Worm (Caenorhabditis elegans) whole organism, L2 larva: ENCODE results near the gene F31E8.4.

Experiments used
- F13H6.1 ChIP-seq: sonication (generic microtip); optimal IDR thresholded peaks from 2 replicates; lab custom pipeline; 2016; ENCODE audit warnings: missing genetic modification characterization, missing compliant biosample characterization
- R02D3.7 ChIP-seq: fragments of 150-350 bp; optimal IDR thresholded peaks from 2 replicates; lab custom pipeline; 2014; ENCODE audit warnings: missing biosample characterization, missing genetic modification characterization
- Y55F3AM.14 ChIP-seq: fragments of 200-800 bp; sonication (Bioruptor generic); optimal IDR thresholded peaks from 2 replicates; lab custom pipeline; 2018; ENCODE audit warnings: mild to moderate bottlenecking, missing genetic modification characterization, missing compliant biosample characterization
- ama-1 ChIP-seq: fragments of 150-350 bp; optimal IDR thresholded peaks from 2 replicates; lab custom pipeline; 2018; ENCODE audit warnings: inconsistent platforms
- blmp-1 ChIP-seq: sonication (generic microtip); optimal IDR thresholded peaks from 2 replicates; lab custom pipeline; 2017; ENCODE audit warnings: missing genetic modification characterization, mild to moderate bottlenecking, missing compliant biosample characterization, antibody characterized with exemption, moderate library complexity; ENCODE audit not compliant: insufficient read depth
- ceh-16 ChIP-seq: fragments of 150-350 bp; optimal IDR thresholded peaks from 2 replicates; lab custom pipeline; 2014; ENCODE audit warnings: missing biosample characterization, missing genetic modification characterization
- crh-2 ChIP-seq: sonication (generic microtip); optimal IDR thresholded peaks from 2 replicates; lab custom pipeline; 2017; ENCODE audit warnings: missing biosample characterization, missing genetic modification characterization
- dmd-4 ChIP-seq: sonication (generic microtip); optimal IDR thresholded peaks from 2 replicates; lab custom pipeline; 2017; ENCODE audit warnings: missing biosample characterization, missing genetic modification characterization
- elt-1 ChIP-seq: fragments of 150-350 bp; optimal IDR thresholded peaks from 2 replicates; lab custom pipeline; 2014; ENCODE audit warnings: missing biosample characterization, missing genetic modification characterization
- elt-3 ChIP-seq: sonication (generic microtip); optimal IDR thresholded peaks from 2 replicates; lab custom pipeline; 2017; ENCODE audit warnings: missing biosample characterization, missing genetic modification characterization
- gmeb-1 ChIP-seq: fragments of 150-350 bp; optimal IDR thresholded peaks from 2 replicates; lab custom pipeline; 2014; ENCODE audit warnings: missing biosample characterization, missing genetic modification characterization
- lin-11 ChIP-seq: fragments of 150-350 bp; sonication (generic microtip); optimal IDR thresholded peaks from 2 replicates; lab custom pipeline; 2014; ENCODE audit warnings: missing biosample characterization, missing genetic modification characterization, inconsistent platforms, mixed read lengths
- lin-13 ChIP-seq: fragments of 150-350 bp; optimal IDR thresholded peaks from 2 replicates; lab custom pipeline; 2014; ENCODE audit warnings: missing biosample characterization, missing genetic modification reagents, missing genetic modification characterization
- lin-39 ChIP-seq: fragments of 150-350 bp; optimal IDR thresholded peaks from 2 replicates; lab custom pipeline; 2014; ENCODE audit warnings: missing biosample characterization, missing genetic modification reagents, missing genetic modification characterization
- lsy-2 ChIP-seq, 2 experiments: fragments of 150-350 bp in 1 of 2; sonication (generic microtip) in 1 of 2; optimal IDR thresholded peaks; 2 replicates each; lab custom pipeline; 2014 to 2017; ENCODE audit warnings: missing biosample characterization in 2 of 2, missing genetic modification characterization in 2 of 2
- mab-5 ChIP-seq: fragments of 150-350 bp; optimal IDR thresholded peaks from 2 replicates; lab custom pipeline; 2014; ENCODE audit warnings: missing biosample characterization, missing genetic modification characterization
- mbf-1 ChIP-seq: sonication (generic microtip); optimal IDR thresholded peaks from 2 replicates; lab custom pipeline; 2017; ENCODE audit warnings: missing biosample characterization, missing genetic modification characterization
- nhr-11 ChIP-seq: fragments of 150-350 bp; optimal IDR thresholded peaks from 2 replicates; lab custom pipeline; 2014; ENCODE audit warnings: missing biosample characterization, missing genetic modification characterization
- nhr-12 ChIP-seq: fragments of 150-350 bp; optimal IDR thresholded peaks from 2 replicates; lab custom pipeline; 2014; ENCODE audit warnings: missing biosample characterization, missing genetic modification characterization
- nhr-21 ChIP-seq: fragments of 150-350 bp; optimal IDR thresholded peaks from 2 replicates; lab custom pipeline; 2014; ENCODE audit warnings: missing biosample characterization, missing genetic modification characterization
- nhr-23 ChIP-seq: fragments of 150-350 bp; optimal IDR thresholded peaks from 2 replicates; lab custom pipeline; 2014; ENCODE audit warnings: missing biosample characterization, missing genetic modification reagents, missing genetic modification characterization
- nhr-237 ChIP-seq: fragments of 150-350 bp; optimal IDR thresholded peaks from 2 replicates; lab custom pipeline; 2014; ENCODE audit warnings: missing biosample characterization, missing genetic modification characterization
- nhr-25 ChIP-seq: fragments of 150-350 bp; sonication (generic microtip); optimal IDR thresholded peaks from 3 replicates; lab custom pipeline; 2014; ENCODE audit warnings: missing biosample characterization, missing genetic modification characterization
- nhr-77 ChIP-seq: fragments of 150-350 bp; optimal IDR thresholded peaks from 2 replicates; lab custom pipeline; 2014; ENCODE audit warnings: missing biosample characterization, missing genetic modification characterization
- peb-1 ChIP-seq: fragments of 150-350 bp; optimal IDR thresholded peaks from 2 replicates; lab custom pipeline; 2014; ENCODE audit warnings: missing biosample characterization, missing genetic modification characterization
- sma-3 ChIP-seq: sonication (generic microtip); optimal IDR thresholded peaks from 2 replicates; lab custom pipeline; 2016; ENCODE audit warnings: missing genetic modification reagents, missing genetic modification characterization, missing compliant biosample characterization
- sma-9 ChIP-seq, 2 experiments: fragments of 150-350 bp in 1 of 2; sonication (generic microtip) in 1 of 2; optimal IDR thresholded peaks; 2 replicates each; lab custom pipeline; 2014 to 2016; ENCODE audit warnings: missing genetic modification characterization in 2 of 2, mild to moderate bottlenecking in 1 of 2, missing biosample characterization in 1 of 2, missing compliant biosample characterization in 1 of 2, missing genetic modification reagents in 1 of 2, moderate library complexity in 1 of 2
- snpc-4 ChIP-seq: fragments of 150-350 bp; optimal IDR thresholded peaks from 2 replicates; lab custom pipeline; 2014; ENCODE audit warnings: missing biosample characterization, missing genetic modification characterization
- unc-39 ChIP-seq: fragments of 150-350 bp; optimal IDR thresholded peaks from 2 replicates; lab custom pipeline; 2014; ENCODE audit warnings: missing biosample characterization, missing genetic modification characterization
- unc-55 ChIP-seq: fragments of 150-350 bp; sonication (generic microtip); optimal IDR thresholded peaks from 3 replicates; lab custom pipeline; 2014; ENCODE audit warnings: missing biosample characterization, missing genetic modification reagents, missing genetic modification characterization
- zag-1 ChIP-seq: fragments of 150-350 bp; optimal IDR thresholded peaks from 2 replicates; lab custom pipeline; 2014; ENCODE audit warnings: missing biosample characterization, missing genetic modification characterization
- ztf-1 ChIP-seq: fragments of 200-800 bp; sonication (Bioruptor generic); conservative IDR thresholded peaks from 2 replicates; pipeline ENCODE4 v1.3.6; 2022; ENCODE audit warnings: missing genetic modification characterization, missing compliant biosample characterization
- ztf-11 ChIP-seq: sonication (generic microtip); optimal IDR thresholded peaks from 2 replicates; lab custom pipeline; 2017; ENCODE audit warnings: missing biosample characterization, missing genetic modification characterization
- ztf-4 ChIP-seq: fragments of 150-350 bp; optimal IDR thresholded peaks from 2 replicates; lab custom pipeline; 2014; ENCODE audit warnings: missing biosample characterization, missing genetic modification characterization

The F31E8.4 gene

DNA sequence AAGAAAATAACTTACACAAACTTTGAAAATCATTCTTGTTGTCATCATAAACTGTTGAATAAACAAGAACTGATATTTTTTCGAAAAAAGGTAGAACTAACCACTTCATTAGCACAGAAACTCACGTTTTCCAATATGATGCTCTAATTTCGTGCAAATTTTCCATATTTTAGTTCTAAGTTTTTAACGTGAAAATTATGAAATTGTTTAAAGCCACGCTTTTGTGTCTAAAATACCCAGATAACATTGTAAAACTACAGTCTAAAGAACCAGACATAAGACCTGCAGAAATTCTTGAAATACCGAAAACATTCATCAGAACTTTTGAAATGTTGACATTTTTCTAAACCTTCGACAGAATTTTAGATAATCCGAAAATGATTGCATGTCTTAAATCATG lies 7.2 kb upstream of the F31E8.4 start, which contains the start of gene F31E8.5:
Gene F31E8.5 (minus strand): TSS at position 101 of the 400 bp plus-strand sequence.
- TF ChIP-seq peb-1 (tag; lab: Kevin White, UChicago): no peak
- no peak for TF ChIP-seq ama-1 (lab: Kevin White, UChicago)
- no peak for TF ChIP-seq nhr-25
- no peak for TF ChIP-seq nhr-23 (tag; lab: Kevin White, UChicago)
- no peak for TF ChIP-seq lin-13 (GFP tag; lab: Kevin White, UChicago)
- no peak for TF ChIP-seq unc-55 (GFP tag; lab: Kevin White, UChicago)
- TF ChIP-seq elt-1 (tag; lab: Kevin White, UChicago): no peak
- TF ChIP-seq F13H6.1: no peak
- no peak for TF ChIP-seq ztf-4

DNA sequence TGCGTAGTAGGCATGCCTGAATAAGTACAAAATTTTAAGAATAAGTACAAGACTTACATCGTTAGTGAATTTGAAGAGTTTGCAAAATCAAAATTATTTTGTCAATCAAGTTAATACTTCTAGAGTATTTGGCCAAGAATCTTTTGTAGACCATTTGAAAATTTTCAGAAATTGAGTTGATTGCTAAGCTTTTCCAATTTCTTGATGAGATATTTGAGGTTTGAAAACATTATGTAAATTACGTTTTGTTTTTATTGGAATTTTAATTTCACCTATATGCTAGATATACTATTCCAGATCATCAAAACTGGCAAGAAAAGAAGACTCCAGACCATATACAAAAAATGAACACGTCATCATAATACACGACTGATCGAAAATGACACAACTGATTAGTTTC lies 3.1 kb upstream of the F31E8.4 start, which contains the start of gene tab-1:
Gene tab-1 (plus strand): TSS at position 301 of the 400 bp plus-strand sequence.
- TF ChIP-seq ama-1 (lab: Kevin White, UChicago): no peak
- TF ChIP-seq ceh-16 (tag; lab: Kevin White, UChicago): no peak
- TF ChIP-seq ztf-11 (tag; lab: Kevin White, UChicago): no peak
- no peak for TF ChIP-seq Y55F3AM.14 (GFP tag; lab: Kevin White, UChicago)
- TF ChIP-seq mbf-1 (tag; lab: Kevin White, UChicago): no peak
- TF ChIP-seq dmd-4: no peak
- no peak for TF ChIP-seq lin-11 (tag; lab: Kevin White, UChicago)
- no peak for TF ChIP-seq mab-5 (tag; lab: Kevin White, UChicago)
- no peak for TF ChIP-seq sma-9 (GFP tag; optimal IDR thresholded peaks at IDR 0.05; lab: Kevin White, UChicago)
- TF ChIP-seq sma-9 (tag; optimal IDR thresholded peaks at IDR 0.05; lab: Kevin White, UChicago): no peak
- TF ChIP-seq ztf-4: no peak
- TF ChIP-seq nhr-21 (tag; lab: Kevin White, UChicago): no peak
- TF ChIP-seq elt-3 (tag; lab: Kevin White, UChicago): no peak

DNA sequence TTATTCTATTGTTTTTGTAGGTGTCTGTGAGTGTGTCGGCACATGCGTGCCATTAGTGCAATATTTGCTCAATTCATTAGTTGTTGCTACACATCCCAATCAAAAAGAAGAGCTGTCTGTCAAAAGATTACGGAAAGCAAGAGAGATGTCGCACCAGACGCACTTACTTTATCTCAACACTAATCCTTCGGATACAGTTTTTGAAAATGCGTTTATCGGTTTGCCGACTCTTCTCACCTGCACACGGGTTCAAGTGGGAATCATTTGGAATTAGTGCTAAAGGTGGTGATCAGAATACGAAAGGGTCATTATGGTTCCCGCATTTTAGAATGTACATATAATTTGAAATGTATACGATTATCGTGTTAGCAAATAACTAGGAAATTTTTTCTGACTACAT lies 1.3 kb upstream of the F31E8.4 start:
- TF ChIP-seq nhr-237 (tag; lab: Kevin White, UChicago) (no peak), sma-3 (GFP tag; lab: Kevin White, UChicago) (no peak), nhr-11 (tag; lab: Kevin White, UChicago) (no peak), unc-39 (tag; lab: Kevin White, UChicago) (no peak), zag-1 (tag; lab: Kevin White, UChicago) (no peak), nhr-12 (tag; lab: Kevin White, UChicago) (no peak), elt-1 (tag; lab: Kevin White, UChicago) (no peak), elt-3 (tag; lab: Kevin White, UChicago) (no peak), nhr-77 (no peak), gmeb-1 (no peak), ztf-1 (no peak), nhr-21 (tag; lab: Kevin White, UChicago) (no peak), blmp-1 (tag; lab: Kevin White, UChicago) (no peak), R02D3.7 (no peak), nhr-25 (no peak), lsy-2 (tag; optimal IDR thresholded peaks at IDR 0.05; lab: Kevin White, UChicago) (no peak)

DNA sequence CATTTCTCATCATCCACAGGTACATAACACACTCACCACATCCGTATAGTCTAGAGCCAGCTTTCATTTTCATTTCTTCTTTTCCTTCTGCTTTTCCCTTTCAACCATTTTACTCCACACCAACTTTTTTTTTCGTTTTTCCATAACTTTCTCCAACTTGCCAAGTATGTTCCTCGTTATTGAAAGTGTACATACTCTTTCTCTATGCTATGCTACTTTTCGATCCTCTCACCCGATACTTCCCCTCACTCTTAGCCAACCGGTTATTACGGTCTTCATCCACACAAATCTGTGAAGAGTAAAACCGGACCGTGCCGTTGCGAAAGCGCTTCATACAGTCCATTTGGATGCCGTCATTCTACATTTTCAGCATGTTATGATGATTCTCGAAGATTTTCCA lies 8.1 kb downstream of the F31E8.4 start, which contains the start of gene T13C2.2:
Gene T13C2.2 (plus strand): TSS at position 301 of the 400 bp plus-strand sequence.
- TF ChIP-seq crh-2 (no peak), ztf-4 (no peak)

DNA sequence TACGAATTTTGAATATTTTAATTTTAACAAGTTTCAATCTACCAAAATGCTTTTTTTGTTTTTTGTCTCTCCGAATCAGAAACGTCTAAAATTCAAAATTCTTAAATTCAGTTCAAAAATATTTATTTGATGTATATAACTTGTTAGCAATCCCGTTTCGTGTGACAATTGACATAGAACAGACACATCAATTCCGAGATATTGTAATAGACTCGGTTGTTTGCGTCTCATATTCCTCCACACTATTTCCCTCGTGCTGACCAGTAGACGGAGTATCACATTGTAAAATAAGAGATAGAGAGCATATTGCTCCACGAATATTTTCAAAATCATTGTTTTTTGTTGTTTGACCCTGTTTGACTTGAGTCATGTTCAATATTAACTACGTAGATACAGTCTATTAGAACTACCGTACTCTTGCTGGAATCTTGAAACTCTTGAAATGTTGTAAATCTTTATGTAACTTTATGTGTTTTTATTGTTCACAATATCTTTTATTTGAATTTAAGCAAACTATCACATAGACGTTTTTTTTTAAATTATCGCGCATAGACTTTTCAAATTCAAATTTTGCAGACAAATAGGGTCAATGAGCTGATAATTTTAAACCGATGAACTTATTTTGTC lies 11.2 kb downstream of the F31E8.4 start, which contains the start of gene T13C2.3:
Gene T13C2.3 (plus strand): TSS at position 577 of the 627 bp plus-strand sequence.
- TF ChIP-seq lin-39 (tag; lab: Kevin White, UChicago): no peak
- no peak for TF ChIP-seq nhr-77
- no peak for TF ChIP-seq ztf-11 (tag; lab: Kevin White, UChicago)
- TF ChIP-seq ceh-16 (tag; lab: Kevin White, UChicago): no peak
- no peak for TF ChIP-seq snpc-4 (tag; lab: Kevin White, UChicago)
- TF ChIP-seq R02D3.7: no peak
